Worm (Caenorhabditis elegans) whole organism, late embryonic: ENCODE results near the gene R07E4.3.

ENCODE experiments used
- C08G9.2 ChIP-seq: sonication (generic microtip); optimal IDR thresholded peaks from 2 replicates; lab custom pipeline; 2016; ENCODE audit warnings: mild to moderate bottlenecking, missing genetic modification characterization, moderate library complexity, missing compliant biosample characterization
- C38D4.7 ChIP-seq: fragments of 200-800 bp; sonication (Bioruptor generic); optimal IDR thresholded peaks from 2 replicates; lab custom pipeline; 2018; ENCODE audit warnings: mild to moderate bottlenecking, missing genetic modification characterization, moderate library complexity, missing compliant biosample characterization
- F13H6.1 ChIP-seq: sonication (generic microtip); optimal IDR thresholded peaks from 2 replicates; lab custom pipeline; 2016; ENCODE audit warnings: missing genetic modification characterization, missing compliant biosample characterization
- K09A11.1 ChIP-seq: sonication (generic microtip); optimal IDR thresholded peaks from 2 replicates; lab custom pipeline; 2017; ENCODE audit warnings: antibody characterized with exemption, mild to moderate bottlenecking, missing genetic modification characterization, missing compliant biosample characterization; ENCODE audit not compliant: insufficient read depth
- T23F11.4 ChIP-seq: fragments of 200-800 bp; sonication (Bioruptor generic); optimal IDR thresholded peaks from 2 replicates; lab custom pipeline; 2018; ENCODE audit warnings: mild to moderate bottlenecking, missing genetic modification characterization, missing compliant biosample characterization
- ceh-14 ChIP-seq: sonication (generic microtip); optimal IDR thresholded peaks from 2 replicates; lab custom pipeline; 2016; ENCODE audit warnings: missing genotype, missing genetic modification characterization, missing compliant biosample characterization
- ceh-18 ChIP-seq: sonication (generic microtip); optimal IDR thresholded peaks from 2 replicates; lab custom pipeline; 2016; ENCODE audit warnings: missing genetic modification characterization, missing compliant biosample characterization
- ceh-19 ChIP-seq: fragments of 200-800 bp; sonication (Bioruptor generic); optimal IDR thresholded peaks from 2 replicates; lab custom pipeline; 2018; ENCODE audit warnings: mild to moderate bottlenecking, missing genetic modification characterization, missing compliant biosample characterization
- ceh-22 ChIP-seq: sonication (generic microtip); optimal IDR thresholded peaks from 2 replicates; lab custom pipeline; 2017; ENCODE audit warnings: missing biosample characterization, missing genetic modification characterization
- ceh-34 ChIP-seq: sonication (generic microtip); optimal IDR thresholded peaks from 2 replicates; lab custom pipeline; 2016; ENCODE audit warnings: mild to moderate bottlenecking, missing genetic modification characterization, missing compliant biosample characterization
- ceh-48 ChIP-seq: sonication (generic microtip); optimal IDR thresholded peaks from 2 replicates; lab custom pipeline; 2016; ENCODE audit warnings: missing genetic modification characterization, inconsistent platforms, missing compliant biosample characterization
- ceh-6 ChIP-seq: fragments of 200-800 bp; sonication (Bioruptor generic); optimal IDR thresholded peaks from 2 replicates; lab custom pipeline; 2018; ENCODE audit warnings: mild to moderate bottlenecking, missing genetic modification characterization, missing compliant biosample characterization
- dmd-4 ChIP-seq: sonication (generic microtip); optimal IDR thresholded peaks from 2 replicates; lab custom pipeline; 2016; ENCODE audit warnings: borderline replicate concordance, missing genetic modification characterization, missing compliant biosample characterization
- dve-1 ChIP-seq: sonication (generic microtip); optimal IDR thresholded peaks from 2 replicates; lab custom pipeline; 2017; ENCODE audit warnings: antibody characterized with exemption, mild to moderate bottlenecking, missing genetic modification characterization, missing compliant biosample characterization
- elt-2 ChIP-seq: sonication (generic microtip); optimal IDR thresholded peaks from 2 replicates; lab custom pipeline; 2016; ENCODE audit warnings: missing genetic modification reagents, missing genetic modification characterization, missing compliant biosample characterization
- elt-4 ChIP-seq: sonication (generic microtip); optimal IDR thresholded peaks from 2 replicates; lab custom pipeline; 2016; ENCODE audit warnings: missing genetic modification characterization, missing compliant biosample characterization
- eyg-1 ChIP-seq: sonication (generic microtip); optimal IDR thresholded peaks from 2 replicates; lab custom pipeline; 2016; ENCODE audit warnings: missing genotype, missing genetic modification characterization, missing compliant biosample characterization
- fax-1 ChIP-seq: sonication (generic microtip); optimal IDR thresholded peaks from 2 replicates; lab custom pipeline; 2016; ENCODE audit warnings: missing genotype, missing genetic modification characterization, missing compliant biosample characterization
- fkh-6 ChIP-seq: sonication (generic microtip); optimal IDR thresholded peaks from 2 replicates; lab custom pipeline; 2016; ENCODE audit warnings: missing genetic modification characterization, missing compliant biosample characterization
- hlh-13 ChIP-seq: fragments of 200-800 bp; sonication (Bioruptor generic); optimal IDR thresholded peaks from 2 replicates; lab custom pipeline; 2018; ENCODE audit warnings: mild to moderate bottlenecking, missing genetic modification characterization, missing compliant biosample characterization
- hlh-15 ChIP-seq: sonication (generic microtip); optimal IDR thresholded peaks from 2 replicates; lab custom pipeline; 2016; ENCODE audit warnings: missing genetic modification characterization, missing compliant biosample characterization
- lim-6 ChIP-seq: sonication (generic microtip); optimal IDR thresholded peaks from 2 replicates; lab custom pipeline; 2016; ENCODE audit warnings: missing genetic modification characterization, missing compliant biosample characterization
- lin-11 ChIP-seq: fragments of 200-800 bp; sonication (Bioruptor generic); optimal IDR thresholded peaks from 2 replicates; lab custom pipeline; 2018; ENCODE audit warnings: mild to moderate bottlenecking, missing genetic modification characterization, missing compliant biosample characterization
- nhr-232 ChIP-seq: sonication (generic microtip); optimal IDR thresholded peaks from 2 replicates; lab custom pipeline; 2016; ENCODE audit warnings: missing genetic modification characterization, missing compliant biosample characterization
- npax-4 ChIP-seq: sonication (generic microtip); optimal IDR thresholded peaks from 2 replicates; lab custom pipeline; 2016; ENCODE audit warnings: missing genetic modification characterization, missing compliant biosample characterization
- pat-9 ChIP-seq: fragments of 200-800 bp; sonication (Bioruptor generic); optimal IDR thresholded peaks from 2 replicates; lab custom pipeline; 2018; ENCODE audit warnings: mild to moderate bottlenecking, missing genetic modification characterization, moderate library complexity, missing compliant biosample characterization
- pax-1 ChIP-seq: fragments of 150-350 bp; optimal IDR thresholded peaks from 2 replicates; lab custom pipeline; 2014; ENCODE audit warnings: missing biosample characterization, missing genetic modification characterization
- pha-2 ChIP-seq: sonication (generic microtip); optimal IDR thresholded peaks from 2 replicates; lab custom pipeline; 2017; ENCODE audit warnings: mild to moderate bottlenecking, missing genetic modification characterization, missing compliant biosample characterization
- pha-4 ChIP-seq: fragments of 150-350 bp; optimal IDR thresholded peaks from 2 replicates; lab custom pipeline; 2018; ENCODE audit warnings: missing biosample characterization, missing genetic modification reagents, missing genetic modification characterization
- pqm-1 ChIP-seq: sonication (generic microtip); optimal IDR thresholded peaks from 2 replicates; lab custom pipeline; 2016; ENCODE audit warnings: missing genetic modification characterization, missing compliant biosample characterization
- sdc-2 ChIP-seq: sonication (generic microtip); optimal IDR thresholded peaks from 2 replicates; lab custom pipeline; 2016; ENCODE audit warnings: missing genotype, missing genetic modification characterization, missing compliant biosample characterization
- unc-42 ChIP-seq: sonication (generic microtip); optimal IDR thresholded peaks from 2 replicates; lab custom pipeline; 2016; ENCODE audit warnings: missing genotype, missing genetic modification characterization, missing compliant biosample characterization
- unc-55 ChIP-seq: sonication (generic microtip); optimal IDR thresholded peaks from 2 replicates; lab custom pipeline; 2017; ENCODE audit warnings: missing biosample characterization, missing genetic modification reagents, missing genetic modification characterization
- ztf-16 ChIP-seq: sonication (generic microtip); optimal IDR thresholded peaks from 2 replicates; lab custom pipeline; 2017; ENCODE audit warnings: missing genetic modification characterization, missing compliant biosample characterization

R07E4.3 gene

DNA sequence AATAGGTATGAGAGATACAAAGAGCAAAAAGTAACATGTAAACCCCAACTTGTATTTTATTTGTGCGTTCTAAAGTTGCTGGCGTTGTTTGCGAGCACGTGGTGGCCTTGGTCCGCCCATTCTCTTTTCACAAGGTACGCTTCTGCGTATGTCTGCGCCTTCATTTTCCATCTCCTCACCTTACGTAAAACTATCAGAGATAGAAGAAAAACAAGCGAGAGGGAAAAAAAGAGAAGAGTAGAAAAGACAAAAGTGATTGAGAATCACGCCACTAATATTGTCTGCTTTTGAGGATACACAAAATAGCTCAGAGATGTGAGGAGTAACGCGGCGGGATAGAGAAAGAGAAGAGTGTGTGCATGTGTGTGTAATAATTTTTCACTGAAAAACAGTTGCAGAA, 11.1 kb upstream of the R07E4.3 start:
- TF ChIP-seq npax-4 (tag; lab: Kevin White, UChicago) (no peak), ceh-34 (tag; lab: Kevin White, UChicago) (no peak), sdc-2 (tag; lab: Kevin White, UChicago) (no peak), ceh-18 (tag; lab: Kevin White, UChicago) (peak; percentile 78), ceh-6 (GFP tag; lab: Kevin White, UChicago) (no peak), dmd-4 (tag; lab: Kevin White, UChicago) (no peak), pha-4 (tag; lab: Kevin White, UChicago) (no peak)

- TF ChIP-seq hlh-13 (no peak), unc-55 (GFP tag; lab: Kevin White, UChicago) (no peak), pax-1 (tag; lab: Kevin White, UChicago) (no peak), ceh-14 (tag; lab: Kevin White, UChicago) (no peak), F13H6.1 (tag; lab: Kevin White, UChicago) (no peak)
- TF ChIP-seq, all 69 proteins: peak for 0
Measured at ce11 chrX:5943908-5944307, 9.3 kb upstream of the R07E4.3 start.

DNA sequence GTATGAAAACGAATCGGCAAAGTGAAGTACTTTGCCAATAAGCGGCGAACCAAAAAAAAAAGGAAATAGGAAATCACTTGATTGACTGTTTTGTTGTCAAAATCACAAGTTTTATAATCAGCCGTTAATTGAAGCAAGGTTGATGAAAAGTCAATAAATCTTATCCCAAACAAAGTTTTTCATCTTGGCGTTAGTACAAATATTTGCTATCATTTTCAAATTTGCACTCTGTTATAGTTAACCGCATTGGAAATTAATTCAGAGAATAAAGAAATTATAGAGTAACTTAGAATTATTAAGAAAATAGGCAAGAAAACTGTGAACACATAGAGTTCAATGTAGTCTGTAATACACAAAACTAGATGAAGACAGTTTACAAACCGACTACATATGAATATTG, 8.8 kb upstream of the R07E4.3 start, which contains the start of gene acs-17:
Gene acs-17, minus strand, starts transcription at position 23 of the 400 bp plus-strand sequence.
- no peak for TF ChIP-seq dve-1 (tag; lab: Kevin White, UChicago)
- no peak for TF ChIP-seq ceh-19 (GFP tag; lab: Kevin White, UChicago)
- no peak for TF ChIP-seq ceh-22
- TF ChIP-seq K09A11.1 (tag; lab: Kevin White, UChicago), result no peak
- no peak for TF ChIP-seq fax-1 (tag; lab: Kevin White, UChicago)
- no peak for TF ChIP-seq F13H6.1 (tag; lab: Kevin White, UChicago)
- no peak for TF ChIP-seq ztf-16 (tag; lab: Kevin White, UChicago)
- TF ChIP-seq elt-4 (tag; lab: Kevin White, UChicago), result no peak
- TF ChIP-seq C38D4.7 (GFP tag; lab: Kevin White, UChicago), result no peak
- TF ChIP-seq ceh-18 (tag; lab: Kevin White, UChicago), result no peak
- TF ChIP-seq hlh-15 (tag; lab: Kevin White, UChicago), result no peak
- no peak for TF ChIP-seq ceh-34 (tag; lab: Kevin White, UChicago)
- TF ChIP-seq pha-2 (tag; lab: Kevin White, UChicago), result no peak
- TF ChIP-seq eyg-1 (tag; lab: Kevin White, UChicago), result no peak
- TF ChIP-seq lin-11 (tag; lab: Kevin White, UChicago), result no peak
- no peak for TF ChIP-seq fkh-6 (tag; lab: Kevin White, UChicago)
- TF ChIP-seq pqm-1 (tag; lab: Kevin White, UChicago), result no peak
- no peak for TF ChIP-seq elt-2 (tag; lab: Kevin White, UChicago)
- no peak for TF ChIP-seq T23F11.4 (GFP tag; lab: Kevin White, UChicago)
- no peak for TF ChIP-seq pat-9 (tag; lab: Kevin White, UChicago)

ce11 chrX:5948769-5949168, 4.5 kb upstream of the R07E4.3 start, which contains the start of gene mig-23:
TSS of gene mig-23 (minus strand) at chrX:5948869.
- TF ChIP-seq ceh-18 (tag; lab: Kevin White, UChicago) (no peak), C08G9.2 (no peak), nhr-232 (tag; lab: Kevin White, UChicago) (no peak), ceh-48 (tag; lab: Kevin White, UChicago) (no peak), fkh-6 (tag; lab: Kevin White, UChicago) (no peak), hlh-13 (no peak)

- peak; percentile 17 for TF ChIP-seq unc-42 (tag; lab: Kevin White, UChicago)
- no peak for TF ChIP-seq lim-6 (tag; lab: Kevin White, UChicago)
Measured at ce11 chrX:5956130-5956529, 2.9 kb downstream of the R07E4.3 start.
